Worm (Caenorhabditis elegans): ENCODE data around the gene C01G5.4.

DNA sequence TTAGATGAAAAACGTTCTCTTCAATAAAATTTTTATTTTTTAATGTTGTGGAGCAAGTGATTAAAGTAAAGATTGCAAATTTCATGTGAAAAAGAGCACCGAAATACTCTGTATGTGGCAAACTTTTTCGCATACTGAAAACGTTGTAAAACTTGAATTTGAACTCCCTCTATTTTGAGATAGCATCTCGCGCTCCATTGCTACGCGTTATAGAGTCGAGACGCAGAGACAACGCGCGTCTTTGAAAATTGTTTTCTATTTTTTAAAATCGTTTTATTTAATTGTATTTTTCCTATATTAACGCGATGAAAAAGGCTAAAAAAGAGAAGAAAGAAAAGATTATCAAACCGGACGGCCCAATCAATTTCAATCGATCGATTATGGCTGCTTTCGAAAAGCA lies 17.1 kb downstream of the C01G5.4 start, which contains the start of gene fan-1:
- TF ChIP-seq lsy-2 (tag; optimal IDR thresholded peaks at IDR 0.05) (no peak), elt-3 (tag; optimal IDR thresholded peaks at IDR 0.05) (no peak), pha-4 (tag; optimal IDR thresholded peaks at IDR 0.05) (peak; percentile 9), lin-13 (tag; optimal IDR thresholded peaks at IDR 0.05) (no peak), ztf-11 (tag; optimal IDR thresholded peaks at IDR 0.05) (no peak), M03D4.4 (tag; optimal IDR thresholded peaks at IDR 0.05) (no peak), mab-5 (tag; optimal IDR thresholded peaks at IDR 0.05) (no peak), unc-62 (GFP tag; optimal IDR thresholded peaks at IDR 0.05) (no peak), zip-8 (tag; optimal IDR thresholded peaks at IDR 0.05) (no peak), ham-2 (GFP tag; optimal IDR thresholded peaks at IDR 0.05) (no peak), blmp-1 (tag; optimal IDR thresholded peaks at IDR 0.05) (no peak)

All from whole organism, mixed stage, embryonic.